Fruit fly (Drosophila melanogaster): ENCODE data around the gene Hipk.

Hipk gene

DNA sequence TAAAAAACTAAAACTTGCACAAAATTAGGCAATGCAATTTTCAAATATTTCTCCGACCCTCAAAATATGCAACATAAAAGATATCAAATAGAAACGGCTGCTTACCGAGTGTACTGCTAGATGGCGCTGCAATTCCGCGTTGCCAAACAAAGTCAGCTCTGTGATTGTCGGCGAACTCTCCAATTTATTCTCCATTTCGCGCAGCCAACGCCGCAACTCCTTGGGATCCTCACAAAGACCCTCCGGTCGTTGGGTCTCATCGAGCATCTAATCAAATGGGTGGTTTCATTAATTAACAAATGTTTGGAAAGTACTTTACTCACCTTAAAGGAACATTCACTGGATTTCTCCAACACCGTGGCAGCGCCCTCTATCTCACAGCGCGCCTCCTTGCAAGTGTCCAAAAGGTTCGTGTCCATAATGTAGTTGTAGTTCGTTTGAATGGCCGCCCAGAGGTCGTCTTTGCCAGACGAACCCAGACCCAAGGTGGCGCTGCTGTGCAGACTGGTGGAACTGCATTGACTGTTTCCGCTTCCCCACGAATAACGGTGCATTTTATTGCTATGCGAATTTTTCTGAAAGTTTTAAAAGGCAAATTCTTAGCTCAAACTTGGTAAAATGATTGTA is 37.0 kb upstream of the Hipk start (continued):
- peak; percentile 44 for TF ChIP-seq CG4617 (GFP tag; optimal IDR thresholded peaks at IDR 0.05; ENCODE audit: borderline replicate concordance)
- no peak for TF ChIP-seq schlank (tag; optimal IDR thresholded peaks at IDR 0.05)
- peak; percentile 57 for TF ChIP-seq ftz-f1 (GFP tag; optimal IDR thresholded peaks at IDR 0.05)
- TF ChIP-seq pros (GFP tag; optimal IDR thresholded peaks at IDR 0.05), result no peak
- TF ChIP-seq fd102C (GFP tag; optimal IDR thresholded peaks at IDR 0.05), result peak; percentile 39
- TF ChIP-seq sob (GFP tag; IDR thresholded peaks at IDR 0.05), result peak; percentile 74; the same call in 1 of the 2 replicates
- peak; percentile 94 for TF ChIP-seq sens (GFP tag)
- peak; percentile 85 for TF ChIP-seq sisA (GFP tag; IDR thresholded peaks at IDR 0.05)
- peak; percentile 96 for TF ChIP-seq HmgD (GFP tag; optimal IDR thresholded peaks at IDR 0.05)
- TF ChIP-seq zen (tag; optimal IDR thresholded peaks at IDR 0.05), result peak; percentile 35
- TF ChIP-seq CkIIα-i1 (GFP tag; IDR thresholded peaks at IDR 0.05), result no peak
- no peak for TF ChIP-seq Sox100B (GFP tag; optimal IDR thresholded peaks at IDR 0.05)
- TF ChIP-seq CG18011 (GFP tag; optimal IDR thresholded peaks at IDR 0.05), result peak; percentile 7
- TF ChIP-seq ems (GFP tag; optimal IDR thresholded peaks at IDR 0.05), result peak; percentile 53
- TF ChIP-seq CG30403 (GFP tag; optimal IDR thresholded peaks at IDR 0.05), result peak; percentile 84
- TF ChIP-seq lmd (GFP tag; IDR thresholded peaks at IDR 0.05), result peak; percentile 79
- peak; percentile 88 for TF ChIP-seq pnt (GFP tag; optimal IDR thresholded peaks at IDR 0.05)
- TF ChIP-seq ase (GFP tag; IDR thresholded peaks at IDR 0.05), result peak; percentile 87
- TF ChIP-seq HLHmδ (GFP tag; optimal IDR thresholded peaks at IDR 0.05), result peak; percentile 86
- peak; percentile 80 for TF ChIP-seq zfh1 (GFP tag; IDR thresholded peaks at IDR 0.05)
- TF ChIP-seq slou (GFP tag; optimal IDR thresholded peaks at IDR 0.05), result peak; percentile 66
- TF ChIP-seq repo (GFP tag; optimal IDR thresholded peaks at IDR 0.05), result peak; percentile 66
- TF ChIP-seq CG17361 (GFP tag; IDR thresholded peaks at IDR 0.05), result peak; percentile 78
- TF ChIP-seq CG34422 (GFP tag; IDR thresholded peaks at IDR 0.05), result peak; percentile 81
- peak; percentile 91 for TF ChIP-seq Xbp1 (GFP tag; optimal IDR thresholded peaks at IDR 0.05)
- no peak for TF ChIP-seq eve (GFP tag; optimal IDR thresholded peaks at IDR 0.05)
- TF ChIP-seq CG15601 (tag; optimal IDR thresholded peaks at IDR 0.05), result peak; percentile 16
- no peak for TF ChIP-seq CG16813 (GFP tag; IDR thresholded peaks at IDR 0.05; ENCODE audit: partially characterized antibody)
- TF ChIP-seq Atf6 (GFP tag; IDR thresholded peaks at IDR 0.05), result no peak
- no peak for TF ChIP-seq unc-4 (GFP tag; IDR thresholded peaks at IDR 0.05; ENCODE audit: partially characterized antibody)
- peak; percentile 1 for TF ChIP-seq trem (tag; optimal IDR thresholded peaks at IDR 0.05)
- TF ChIP-seq Poxn (GFP tag; IDR thresholded peaks at IDR 0.05), result no peak
- TF ChIP-seq her (GFP tag; optimal IDR thresholded peaks at IDR 0.05), result peak; percentile 68
- TF ChIP-seq CG15479 (GFP tag; optimal IDR thresholded peaks at IDR 0.05), result no peak
- TF ChIP-seq CG11560 (tag; IDR thresholded peaks at IDR 0.05), result peak; percentile 72; the same call in 2 of the 3 replicates
- TF ChIP-seq en (GFP tag; optimal IDR thresholded peaks at IDR 0.05), result peak; percentile 60
- TF ChIP-seq fd96Cb (tag; optimal IDR thresholded peaks at IDR 0.05), result peak; percentile 48
- TF ChIP-seq YL-1 (GFP tag; optimal IDR thresholded peaks at IDR 0.05), result no peak
- peak; percentile 97 for TF ChIP-seq CG11456 (GFP tag; IDR thresholded peaks at IDR 0.05)
- TF ChIP-seq mld (GFP tag; IDR thresholded peaks at IDR 0.05; ENCODE audit: partially characterized antibody), result no peak
- TF ChIP-seq CG1233 (GFP tag; optimal IDR thresholded peaks at IDR 0.05), result peak; percentile 45
- peak; percentile 63 for TF ChIP-seq CG14667 (GFP tag; IDR thresholded peaks at IDR 0.05)
- TF ChIP-seq CG8089 (GFP tag; optimal IDR thresholded peaks at IDR 0.05), result peak; percentile 88
- no peak for TF ChIP-seq Eip74EF (GFP tag; optimal IDR thresholded peaks at IDR 0.05)
- peak; percentile 74 for TF ChIP-seq H2.0 (GFP tag; IDR thresholded peaks at IDR 0.05)
- peak; percentile 77 for TF ChIP-seq CG12942 (GFP tag; optimal IDR thresholded peaks at IDR 0.05)
- no peak for TF ChIP-seq Lpt (GFP tag; optimal IDR thresholded peaks at IDR 0.05)
- no peak for TF ChIP-seq kni (GFP tag; optimal IDR thresholded peaks at IDR 0.05)
- peak; percentile 64 for TF ChIP-seq H15 (GFP tag; IDR thresholded peaks at IDR 0.05)
- TF ChIP-seq dimm (GFP tag; IDR thresholded peaks at IDR 0.05), result 0 out of 2 replicates have a peak, but pooled peaks have one; percentile 11

Data from whole organism, embryonic.